Fruit fly (Drosophila melanogaster): ENCODE data around the gene mira.

Gene mira

dm6 chr3R:19902328-19902727 lies 32.6 kb downstream of the mira start (continued):
- TF ChIP-seq CG16813 (GFP tag; IDR thresholded peaks at IDR 0.05; ENCODE audit: partially characterized antibody) (no peak), CG12219 (GFP tag; optimal IDR thresholded peaks at IDR 0.05) (no peak), zf30C (GFP tag; optimal IDR thresholded peaks at IDR 0.05) (no peak), bsh (GFP tag; optimal IDR thresholded peaks at IDR 0.05) (no peak), CG32767 (GFP tag; IDR thresholded peaks at IDR 0.05) (no peak), toy (GFP tag; IDR thresholded peaks at IDR 0.05) (no peak), Mrtf (GFP tag; IDR thresholded peaks at IDR 0.05) (0 out of 3 replicates have a peak, but pooled peaks have one; percentile 40), D19A (tag; optimal IDR thresholded peaks at IDR 0.05) (no peak), Hmx (GFP tag; optimal IDR thresholded peaks at IDR 0.05) (no peak), CG8944 (GFP tag; optimal IDR thresholded peaks at IDR 0.05) (no peak), Hand (GFP tag; optimal IDR thresholded peaks at IDR 0.05) (no peak), pzg (GFP tag; optimal IDR thresholded peaks at IDR 0.05) (no peak), CG43689 (GFP tag; IDR thresholded peaks at IDR 0.05) (no peak), otp (GFP tag; IDR thresholded peaks at IDR 0.05) (no peak), pb (GFP tag; optimal IDR thresholded peaks at IDR 0.05) (no peak), CG17568 (GFP tag; optimal IDR thresholded peaks at IDR 0.05) (no peak), Side (GFP tag; optimal IDR thresholded peaks at IDR 0.05) (no peak), CG14710 (tag; optimal IDR thresholded peaks at IDR 0.05) (no peak), bowl (GFP tag; IDR thresholded peaks at IDR 0.05) (no peak), CG33557 (GFP tag; optimal IDR thresholded peaks at IDR 0.05) (no peak), CG10274 (GFP tag; optimal IDR thresholded peaks at IDR 0.05) (no peak), CG10431 (GFP tag; optimal IDR thresholded peaks at IDR 0.05) (no peak), odd (GFP tag; optimal IDR thresholded peaks at IDR 0.05) (no peak), CG6791 (GFP tag; IDR thresholded peaks at IDR 0.05; ENCODE audit: partially characterized antibody) (no peak), fd64A (GFP tag; optimal IDR thresholded peaks at IDR 0.05) (no peak), slp2 (GFP tag; optimal IDR thresholded peaks at IDR 0.05) (no peak), ewg (GFP tag; optimal IDR thresholded peaks at IDR 0.05) (no peak), CG16815 (GFP tag; optimal IDR thresholded peaks at IDR 0.05) (no peak), CG16779 (GFP tag; IDR thresholded peaks at IDR 0.05) (no peak), CG1603 (tag; optimal IDR thresholded peaks at IDR 0.05) (no peak), CG34376 (GFP tag; optimal IDR thresholded peaks at IDR 0.05) (no peak), bcd (GFP tag; optimal IDR thresholded peaks at IDR 0.05) (no peak), CG12236 (GFP tag; optimal IDR thresholded peaks at IDR 0.05) (no peak), MTF-1 (GFP tag; optimal IDR thresholded peaks at IDR 0.05; ENCODE audit: borderline replicate concordance) (peak; percentile 16), tin (GFP tag; optimal IDR thresholded peaks at IDR 0.05) (no peak), Camta (GFP tag; optimal IDR thresholded peaks at IDR 0.05) (no peak), Sin3A (optimal IDR thresholded peaks at IDR 0.05) (no peak), CG8765 (GFP tag; IDR thresholded peaks at IDR 0.05) (no peak), row (GFP tag; IDR thresholded peaks at IDR 0.05) (peak; percentile 58; the same call in 2 of the 3 replicates), CG10979 (tag; optimal IDR thresholded peaks at IDR 0.05) (no peak), CG8478 (optimal IDR thresholded peaks at IDR 0.05) (no peak), E2f1 (GFP tag; IDR thresholded peaks at IDR 0.05) (no peak), CG13287 (GFP tag; IDR thresholded peaks at IDR 0.05; ENCODE audit: partially characterized antibody) (peak; percentile 14; the same call in 1 of the 2 replicates), sob (GFP tag; IDR thresholded peaks at IDR 0.05) (peak; percentile 49; the same call in 1 of the 2 replicates), CG17361 (GFP tag; IDR thresholded peaks at IDR 0.05) (no peak), Pdp1 (GFP tag; optimal IDR thresholded peaks at IDR 0.05) (peak in 1 of 2 experiments; percentile 39), CG1602 (GFP tag; optimal IDR thresholded peaks at IDR 0.05) (no peak), pfk (GFP tag; optimal IDR thresholded peaks at IDR 0.05) (no peak), CG15011 (GFP tag; optimal IDR thresholded peaks at IDR 0.05) (no peak), ara (GFP tag; IDR thresholded peaks at IDR 0.05) (no peak), Stat92E (GFP tag; optimal IDR thresholded peaks at IDR 0.05) (no peak)
